Fruit fly (Drosophila melanogaster) whole organism, prepupa: ENCODE results near the gene Arfrp1.

Source experiments
- Blimp-1 ChIP-seq: fragments of 200-800 bp; sonication (Bioruptor generic); optimal IDR thresholded peaks from 3 replicates; lab custom pipeline; 2017; ENCODE audit warnings: missing biosample characterization, missing genetic modification characterization, mild to moderate bottlenecking, moderate library complexity, missing genetic modification reagents
- CG10669 ChIP-seq: fragments of 200-800 bp; sonication (Bioruptor generic); optimal IDR thresholded peaks from 3 replicates; lab custom pipeline; 2018; ENCODE audit warnings: missing biosample characterization, mild to moderate bottlenecking, missing genetic modification characterization, moderate library complexity
- CG11902 ChIP-seq: fragments of 200-800 bp; sonication (Bioruptor generic); optimal IDR thresholded peaks from 3 replicates; lab custom pipeline; 2016; ENCODE audit warnings: missing biosample characterization, missing genetic modification characterization
- CG15336 ChIP-seq: fragments of 200-800 bp; sonication (Bioruptor generic); IDR thresholded peaks from 2 replicates; pipeline ENCODE4 v1.3.6; 2022; ENCODE audit warnings: missing biosample characterization, missing genetic modification characterization
- CG1621 ChIP-seq: fragments of 200-800 bp; sonication (Bioruptor generic); optimal IDR thresholded peaks from 3 replicates; lab custom pipeline; 2018; ENCODE audit warnings: missing biosample characterization, mild to moderate bottlenecking, missing genetic modification characterization
- CG32006 ChIP-seq: fragments of 200-800 bp; sonication (Bioruptor generic); optimal IDR thresholded peaks from 3 replicates; lab custom pipeline; 2017; ENCODE audit warnings: missing biosample characterization, mild to moderate bottlenecking, missing genetic modification characterization
- CG3919 ChIP-seq: fragments of 200-800 bp; sonication (Bioruptor generic); optimal IDR thresholded peaks from 3 replicates; lab custom pipeline; 2016; ENCODE audit warnings: missing biosample characterization, missing genetic modification characterization
- CG4318 ChIP-seq: fragments of 200-800 bp; sonication (Bioruptor generic); optimal IDR thresholded peaks from 3 replicates; lab custom pipeline; 2017; ENCODE audit warnings: missing biosample characterization, mild to moderate bottlenecking, missing genetic modification characterization
- CG6163 ChIP-seq: fragments of 200-800 bp; sonication (Bioruptor generic); IDR thresholded peaks from 3 replicates; pipeline ENCODE4 v1.3.6; 2022; ENCODE audit warnings: missing biosample characterization, missing genetic modification characterization
- CG6792 ChIP-seq: fragments of 200-800 bp; sonication (Bioruptor generic); optimal IDR thresholded peaks from 3 replicates; lab custom pipeline; 2016; ENCODE audit warnings: missing biosample characterization, missing genetic modification characterization
- CG6808 ChIP-seq: fragments of 200-800 bp; sonication (Bioruptor generic); optimal IDR thresholded peaks from 3 replicates; lab custom pipeline; 2017; ENCODE audit warnings: missing biosample characterization, missing genetic modification characterization, mild to moderate bottlenecking, moderate library complexity, missing genetic modification reagents
- CG6854 ChIP-seq: fragments of 200-800 bp; sonication (Bioruptor generic); optimal IDR thresholded peaks from 2 replicates; lab custom pipeline; 2017; ENCODE audit warnings: missing biosample characterization, mild to moderate bottlenecking, missing genetic modification characterization
- CG7368 ChIP-seq: fragments of 200-800 bp; sonication (Bioruptor generic); optimal IDR thresholded peaks from 3 replicates; lab custom pipeline; 2016; ENCODE audit warnings: missing biosample characterization, missing genetic modification characterization
- CG8119 ChIP-seq: fragments of 200-800 bp; sonication (Bioruptor generic); IDR thresholded peaks from 3 replicates; pipeline ENCODE4 v1.3.6; 2022; ENCODE audit warnings: missing biosample characterization, missing genetic modification characterization
- CG8319 ChIP-seq: fragments of 200-800 bp; sonication (Bioruptor generic); optimal IDR thresholded peaks from 3 replicates; lab custom pipeline; 2016; ENCODE audit warnings: missing biosample characterization, missing genetic modification characterization
- CG8632 ChIP-seq: fragments of 200-800 bp; sonication (Bioruptor generic); optimal IDR thresholded peaks from 3 replicates; lab custom pipeline; 2016; ENCODE audit warnings: missing biosample characterization, missing genetic modification characterization
- CG9139 ChIP-seq: fragments of 200-800 bp; sonication (Bioruptor generic); optimal IDR thresholded peaks from 3 replicates; lab custom pipeline; 2017; ENCODE audit warnings: missing biosample characterization, mild to moderate bottlenecking, missing genetic modification characterization
- Eip75B ChIP-seq: fragments of 200-800 bp; sonication (Bioruptor generic); optimal IDR thresholded peaks from 3 replicates; lab custom pipeline; 2016; ENCODE audit warnings: missing biosample characterization, missing genetic modification characterization
- Eip78C ChIP-seq: fragments of 200-800 bp; sonication (Bioruptor generic); peaks from one replicate; lab custom pipeline; 2016; ENCODE audit warnings: missing biosample characterization, missing genetic modification characterization
- Eip93F ChIP-seq: fragments of 200-800 bp; sonication (Bioruptor generic); optimal IDR thresholded peaks from 2 replicates; lab custom pipeline; 2016; ENCODE audit warnings: missing biosample characterization, mild to moderate bottlenecking, missing genetic modification characterization
- Ets21C ChIP-seq: fragments of 200-800 bp; sonication (Bioruptor generic); optimal IDR thresholded peaks from 3 replicates; lab custom pipeline; 2016; ENCODE audit warnings: missing biosample characterization, missing genetic modification characterization
- Hr38 ChIP-seq: sonication (Bioruptor generic); optimal IDR thresholded peaks from 2 replicates; lab custom pipeline; 2016; ENCODE audit warnings: missing biosample characterization, missing genetic modification characterization
- Hr39 ChIP-seq: fragments of 200-800 bp; sonication (Bioruptor generic); optimal IDR thresholded peaks from 2 replicates; lab custom pipeline; 2016; ENCODE audit warnings: missing biosample characterization, missing genetic modification characterization
- Hr4 ChIP-seq: fragments of 200-800 bp; sonication (Bioruptor generic); optimal IDR thresholded peaks from 3 replicates; lab custom pipeline; 2016; ENCODE audit warnings: missing biosample characterization, missing genetic modification characterization
- Met ChIP-seq: fragments of 200-800 bp; sonication (Bioruptor generic); optimal IDR thresholded peaks from 3 replicates; lab custom pipeline; 2016; ENCODE audit warnings: missing biosample characterization, missing genetic modification characterization
- Smox ChIP-seq: fragments of 200-800 bp; sonication (Bioruptor generic); optimal IDR thresholded peaks from 3 replicates; lab custom pipeline; 2016; ENCODE audit warnings: missing biosample characterization, missing genetic modification characterization
- Sox102F ChIP-seq: fragments of 200-800 bp; sonication (Bioruptor generic); optimal IDR thresholded peaks from 2 replicates; lab custom pipeline; 2016; ENCODE audit warnings: missing biosample characterization, mild to moderate bottlenecking, missing genetic modification characterization
- Sox14 ChIP-seq: fragments of 200-800 bp; sonication (Bioruptor generic); optimal IDR thresholded peaks from 3 replicates; lab custom pipeline; 2016; ENCODE audit warnings: missing biosample characterization, missing genetic modification characterization
- Sox15 ChIP-seq: fragments of 200-800 bp; sonication (Bioruptor generic); optimal IDR thresholded peaks from 3 replicates; lab custom pipeline; 2016; ENCODE audit warnings: missing biosample characterization, missing genetic modification characterization
- acj6 ChIP-seq: fragments of 200-800 bp; sonication (Bioruptor generic); optimal IDR thresholded peaks from 3 replicates; lab custom pipeline; 2016; ENCODE audit warnings: missing biosample characterization, missing genetic modification characterization
- cyc ChIP-seq: fragments of 200-800 bp; sonication (Bioruptor generic); optimal IDR thresholded peaks from 3 replicates; lab custom pipeline; 2016; ENCODE audit warnings: missing biosample characterization, missing genetic modification characterization
- dsx ChIP-seq: fragments of 200-800 bp; optimal IDR thresholded peaks from 3 replicates; lab custom pipeline; 2019; ENCODE audit warnings: missing biosample characterization, mild to moderate bottlenecking, missing genetic modification characterization, moderate library complexity; ENCODE audit not compliant: poor library complexity, severe bottlenecking
- eg ChIP-seq: fragments of 200-800 bp; sonication (Bioruptor generic); IDR thresholded peaks from 3 replicates; pipeline ENCODE4 v1.3.6; 2022; ENCODE audit warnings: missing biosample characterization, missing genetic modification characterization
- esn ChIP-seq: fragments of 200-800 bp; sonication (Bioruptor generic); optimal IDR thresholded peaks from 2 replicates; lab custom pipeline; 2016; ENCODE audit warnings: missing biosample characterization, mild to moderate bottlenecking, missing genetic modification characterization, moderate library complexity
- fd85E ChIP-seq: fragments of 200-800 bp; sonication (Bioruptor generic); optimal IDR thresholded peaks from 3 replicates; lab custom pipeline; 2016; ENCODE audit warnings: missing biosample characterization, missing genetic modification characterization
- fkh ChIP-seq: fragments of 200-800 bp; sonication (Bioruptor generic); optimal IDR thresholded peaks from 3 replicates; lab custom pipeline; 2017; ENCODE audit warnings: missing biosample characterization, mild to moderate bottlenecking, missing genetic modification characterization, moderate library complexity
- lz ChIP-seq: fragments of 200-800 bp; sonication (Bioruptor generic); optimal IDR thresholded peaks from 3 replicates; lab custom pipeline; 2016; ENCODE audit warnings: missing biosample characterization, missing genetic modification characterization
- net ChIP-seq: fragments of 200-800 bp; sonication (Bioruptor generic); optimal IDR thresholded peaks from 3 replicates; lab custom pipeline; 2016; ENCODE audit warnings: missing biosample characterization, missing genetic modification characterization
- spab ChIP-seq: fragments of 200-800 bp; sonication (Bioruptor generic); optimal IDR thresholded peaks from 2 replicates; lab custom pipeline; 2017; ENCODE audit warnings: missing biosample characterization, mild to moderate bottlenecking, missing genetic modification characterization, missing genetic modification reagents
- ss ChIP-seq, 2 experiments: fragments of 200-800 bp; sonication (Bioruptor generic); optimal IDR thresholded peaks; 2 replicates in 1 of 2; 3 replicates in 1 of 2; lab custom pipeline; 2017 to 2018; ENCODE audit warnings: mild to moderate bottlenecking in 2 of 2, missing biosample characterization in 2 of 2, missing genetic modification characterization in 2 of 2, moderate library complexity in 1 of 2
- svp ChIP-seq: fragments of 200-800 bp; sonication (Bioruptor generic); peaks from one replicate; lab custom pipeline; 2016; ENCODE audit warnings: missing biosample characterization, missing genetic modification characterization
- topi ChIP-seq: fragments of 200-800 bp; sonication (Bioruptor generic); optimal IDR thresholded peaks from 3 replicates; lab custom pipeline; 2016; ENCODE audit warnings: missing biosample characterization, missing genetic modification characterization
- vri ChIP-seq: fragments of 200-800 bp; sonication (Bioruptor generic); optimal IDR thresholded peaks from 3 replicates; lab custom pipeline; 2016; ENCODE audit warnings: missing biosample characterization, mild to moderate bottlenecking, missing genetic modification characterization

The Arfrp1 gene

DNA sequence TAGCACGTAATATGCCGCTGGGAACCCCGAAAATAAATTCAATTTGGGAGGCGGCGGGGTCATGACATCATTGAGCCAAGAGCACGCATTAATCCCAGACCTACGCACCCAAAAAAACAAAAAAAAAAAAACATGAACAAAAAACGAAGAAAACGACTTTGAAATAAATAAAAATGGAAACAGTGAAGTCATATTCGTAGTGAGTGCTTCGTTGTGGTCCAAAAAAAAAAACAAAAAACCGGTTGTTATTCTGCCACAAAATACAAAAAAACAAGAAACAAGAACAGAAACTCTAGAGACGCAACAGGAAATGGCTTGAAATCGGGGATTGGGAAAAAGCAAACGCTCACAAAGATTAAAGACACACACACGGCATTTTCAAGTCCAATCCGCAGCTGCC, 29.3 kb upstream of the Arfrp1 start (continued):
- TF ChIP-seq Eip93F (GFP tag; lab: Kevin White, UChicago), result no peak
- TF ChIP-seq topi (GFP tag; lab: Kevin White, UChicago), result no peak
- TF ChIP-seq esn (GFP tag; lab: Kevin White, UChicago), result no peak
- peak; percentile 37 for TF ChIP-seq CG9139 (GFP tag; lab: Kevin White, UChicago)
- TF ChIP-seq acj6 (GFP tag; lab: Kevin White, UChicago), result no peak
- no peak for TF ChIP-seq Blimp-1 (GFP tag; lab: Kevin White, UChicago)
- TF ChIP-seq CG6808 (GFP tag; lab: Kevin White, UChicago), result peak; percentile 46
- TF ChIP-seq CG15336 (GFP tag; lab: Robert Waterston, UW), result no peak; the same call in 1 of the 2 replicates
- TF ChIP-seq CG32006 (GFP tag; lab: Kevin White, UChicago), result no peak
- TF ChIP-seq fkh (GFP tag; lab: Kevin White, UChicago), result no peak
- no peak for TF ChIP-seq cyc (GFP tag; lab: Kevin White, UChicago)
- no peak for TF ChIP-seq spab (GFP tag; lab: Kevin White, UChicago)
- peak; percentile 37 for TF ChIP-seq vri
- no peak for TF ChIP-seq CG11902 (GFP tag; lab: Kevin White, UChicago)
- no peak for TF ChIP-seq Sox15 (GFP tag; lab: Kevin White, UChicago)
- peak; percentile 53 for TF ChIP-seq dsx (GFP tag; lab: Kevin White, UChicago)
- TF ChIP-seq CG3919 (GFP tag; lab: Kevin White, UChicago), result no peak
- TF ChIP-seq CG8632 (GFP tag; lab: Kevin White, UChicago), result peak; percentile 9
- no peak for TF ChIP-seq fd85E
- peak; percentile 56 for TF ChIP-seq svp (GFP tag; lab: Kevin White, UChicago)
- TF ChIP-seq Hr38, result no peak

DNA sequence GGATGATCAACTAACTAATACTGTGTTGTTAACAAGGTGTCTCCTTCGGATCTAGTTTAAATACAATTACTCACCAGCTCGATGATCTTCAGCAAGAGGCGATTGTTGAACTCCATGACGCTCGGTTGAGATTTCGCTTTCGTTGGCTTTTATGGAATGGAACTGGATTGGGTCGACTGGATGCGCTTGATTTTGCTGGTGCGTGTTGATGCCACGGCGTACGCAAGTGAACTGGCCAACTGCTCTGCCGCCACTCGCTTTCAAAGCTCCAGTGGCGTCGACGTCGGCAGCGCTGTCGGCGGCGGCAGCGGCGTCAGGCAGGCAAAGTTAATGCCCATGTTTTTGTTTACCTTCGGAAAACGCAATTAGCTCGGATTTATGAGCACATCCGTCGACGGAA, 28.6 kb upstream of the Arfrp1 start, which contains the start of gene CG44325:
Gene CG44325, minus strand, starts transcription at position 237 of the 400 bp plus-strand sequence.
- peak; percentile 55 for TF ChIP-seq Eip78C
- TF ChIP-seq Hr4 (GFP tag; lab: Kevin White, UChicago), result no peak
- TF ChIP-seq lz (GFP tag; lab: Kevin White, UChicago), result no peak
- TF ChIP-seq CG8319 (GFP tag; lab: Kevin White, UChicago), result no peak
- TF ChIP-seq topi (GFP tag; lab: Kevin White, UChicago), result peak; percentile 50
- TF ChIP-seq vri, result peak; percentile 64
- TF ChIP-seq CG3919 (GFP tag; lab: Kevin White, UChicago), result peak; percentile 59
- peak; percentile 70 for TF ChIP-seq Sox102F (GFP tag; lab: Kevin White, UChicago)
- peak; percentile 11 for TF ChIP-seq Sox14 (GFP tag; lab: Kevin White, UChicago)
- TF ChIP-seq net (GFP tag; lab: Kevin White, UChicago), result peak; percentile 57
- peak; percentile 38 to 62 for TF ChIP-seq ss (GFP tag; optimal IDR thresholded peaks at IDR 0.05; lab: Kevin White, UChicago)
- no peak for TF ChIP-seq CG11902 (GFP tag; lab: Kevin White, UChicago)
- no peak for TF ChIP-seq Hr39 (GFP tag; lab: Kevin White, UChicago)
- TF ChIP-seq CG6792 (GFP tag; lab: Kevin White, UChicago), result peak; percentile 4
- TF ChIP-seq CG1621 (tag; lab: Kevin White, UChicago), result peak; percentile 66
- peak; percentile 67 for TF ChIP-seq svp (GFP tag; lab: Kevin White, UChicago)
- TF ChIP-seq Ets21C, result no peak
- peak; percentile 8 for TF ChIP-seq Met (GFP tag; lab: Kevin White, UChicago)
- peak; percentile 83 for TF ChIP-seq CG6854
- peak; percentile 50 for TF ChIP-seq dsx (GFP tag; lab: Kevin White, UChicago)
- peak; percentile 49 for TF ChIP-seq CG7368
- TF ChIP-seq esn (GFP tag; lab: Kevin White, UChicago), result peak; percentile 44
- peak; percentile 17 for TF ChIP-seq Smox (GFP tag; lab: Kevin White, UChicago)
- peak; percentile 29; the same call in 1 of the 3 replicates for TF ChIP-seq CG8119 (GFP tag; lab: Robert Waterston, UW)
- peak; percentile 49 for TF ChIP-seq Eip75B
- TF ChIP-seq eg (GFP tag; lab: Robert Waterston, UW), result peak; percentile 69; the same call in 2 of the 3 replicates
- no peak for TF ChIP-seq CG4318
- peak; percentile 50 for TF ChIP-seq CG9139 (GFP tag; lab: Kevin White, UChicago)
- no peak for TF ChIP-seq CG8632 (GFP tag; lab: Kevin White, UChicago)
- TF ChIP-seq fd85E, result peak; percentile 24
- TF ChIP-seq CG6808 (GFP tag; lab: Kevin White, UChicago), result peak; percentile 9
- peak; percentile 74; the same call in 2 of the 3 replicates for TF ChIP-seq CG6163
- TF ChIP-seq Eip93F (GFP tag; lab: Kevin White, UChicago), result peak; percentile 19
- peak; percentile 46; the same call in 1 of the 2 replicates for TF ChIP-seq CG15336 (GFP tag; lab: Robert Waterston, UW)
- TF ChIP-seq Blimp-1 (GFP tag; lab: Kevin White, UChicago), result peak; percentile 98
- peak; percentile 21 for TF ChIP-seq CG10669 (GFP tag; lab: Kevin White, UChicago)
- TF ChIP-seq, all 60 proteins: peak for 28
